Fruit fly (Drosophila melanogaster) whole organism, embryonic: ENCODE results near the gene slmb.

Experiments
- Abd-B ChIP-seq: fragments of 200-800 bp; sonication (Bioruptor generic); optimal IDR thresholded peaks from 2 replicates; lab custom pipeline; 2018; ENCODE audit warnings: missing biosample characterization, mild to moderate bottlenecking, missing genetic modification characterization, moderate library complexity
- CG10147 ChIP-seq: fragments of 200-800 bp; sonication (Bioruptor generic); optimal IDR thresholded peaks from 2 replicates; lab custom pipeline; 2019; ENCODE audit warnings: missing biosample characterization, mild to moderate bottlenecking, missing genetic modification characterization, moderate library complexity
- CG10654 ChIP-seq: fragments of 200-800 bp; sonication (Bioruptor generic); optimal IDR thresholded peaks from 2 replicates; lab custom pipeline; 2016; ENCODE audit warnings: missing biosample characterization, missing genetic modification characterization
- CG11398 ChIP-seq: fragments of 200-800 bp; sonication (Bioruptor generic); optimal IDR thresholded peaks from 2 replicates; lab custom pipeline; 2016; ENCODE audit warnings: missing biosample characterization, missing genetic modification characterization
- CG12155 ChIP-seq: fragments of 200-800 bp; sonication (Bioruptor generic); optimal IDR thresholded peaks from 3 replicates; lab custom pipeline; 2016; ENCODE audit warnings: missing biosample characterization, missing genetic modification characterization
- CG13296 ChIP-seq: fragments of 200-800 bp; sonication (Bioruptor generic); optimal IDR thresholded peaks from 3 replicates; lab custom pipeline; 2018; ENCODE audit warnings: missing biosample characterization, mild to moderate bottlenecking, missing genetic modification characterization
- CG15696 ChIP-seq: fragments of 200-800 bp; sonication (Bioruptor generic); optimal IDR thresholded peaks from 2 replicates; lab custom pipeline; 2019; ENCODE audit warnings: missing biosample characterization, mild to moderate bottlenecking, missing genetic modification characterization, moderate library complexity
- CG17568 ChIP-seq: fragments of 200-800 bp; sonication (Bioruptor generic); optimal IDR thresholded peaks from 2 replicates; lab custom pipeline; 2018; ENCODE audit warnings: missing biosample characterization, mild to moderate bottlenecking, missing genetic modification characterization, moderate library complexity
- CG17612 ChIP-seq: fragments of 200-800 bp; sonication (Bioruptor generic); IDR thresholded peaks from 2 replicates; pipeline ENCODE4 v1.3.6; 2022; ENCODE audit warnings: missing biosample characterization, missing genetic modification characterization
- CG18619 ChIP-seq: fragments of 200-800 bp; sonication (Bioruptor generic); optimal IDR thresholded peaks from 3 replicates; lab custom pipeline; 2017; ENCODE audit warnings: missing biosample characterization, mild to moderate bottlenecking, missing genetic modification characterization
- CG2129 ChIP-seq: fragments of 200-800 bp; sonication (Bioruptor generic); IDR thresholded peaks from 2 replicates; pipeline ENCODE4 v1.3.6; 2022; ENCODE audit warnings: missing biosample characterization, missing genetic modification characterization; ENCODE audit not compliant: partially characterized antibody
- CG2199 ChIP-seq: fragments of 200-800 bp; sonication (Bioruptor generic); IDR thresholded peaks from 3 replicates; pipeline ENCODE4 v1.3.6; 2022; ENCODE audit warnings: missing biosample characterization, missing genetic modification characterization
- CG30431 ChIP-seq: fragments of 200-800 bp; sonication (Bioruptor generic); optimal IDR thresholded peaks from 2 replicates; lab custom pipeline; 2017; ENCODE audit warnings: missing biosample characterization, missing genetic modification characterization
- CG3281 ChIP-seq: fragments of 200-800 bp; sonication (Bioruptor generic); optimal IDR thresholded peaks from 3 replicates; lab custom pipeline; 2017; ENCODE audit warnings: missing biosample characterization, mild to moderate bottlenecking, missing genetic modification characterization
- CG3847 ChIP-seq: fragments of 200-800 bp; sonication (Bioruptor generic); IDR thresholded peaks from 2 replicates; pipeline ENCODE4 v1.3.6; 2022; ENCODE audit warnings: missing biosample characterization, missing genetic modification characterization
- CG4404 ChIP-seq: fragments of 200-800 bp; sonication (Bioruptor generic); IDR thresholded peaks from 2 replicates; pipeline ENCODE4 v1.3.6; 2022; ENCODE audit warnings: missing biosample characterization, missing genetic modification characterization
- CG8281 ChIP-seq: fragments of 200-800 bp; sonication (Bioruptor generic); optimal IDR thresholded peaks from 2 replicates; lab custom pipeline; 2018; ENCODE audit warnings: missing biosample characterization, mild to moderate bottlenecking, missing genetic modification characterization, moderate library complexity
- CG8290 ChIP-seq, 3 experiments: fragments of 200-800 bp; sonication (Bioruptor generic); optimal IDR thresholded peaks; 2 replicates each; lab custom pipeline; 2016 to 2019; ENCODE audit warnings: missing biosample characterization in 3 of 3, missing genetic modification characterization in 3 of 3, mild to moderate bottlenecking in 2 of 3, moderate library complexity in 1 of 3
- CG9215 ChIP-seq: fragments of 200-800 bp; sonication (Bioruptor generic); IDR thresholded peaks from 2 replicates; pipeline ENCODE4 v1.3.6; 2022; ENCODE audit warnings: missing biosample characterization, missing genetic modification characterization
- CG9727 ChIP-seq: fragments of 200-800 bp; sonication (Bioruptor generic); optimal IDR thresholded peaks from 3 replicates; lab custom pipeline; 2017; ENCODE audit warnings: missing biosample characterization, mild to moderate bottlenecking, missing genetic modification characterization
- CrebB ChIP-seq: fragments of 200-800 bp; sonication (Bioruptor generic); optimal IDR thresholded peaks from 3 replicates; lab custom pipeline; 2018; ENCODE audit warnings: missing biosample characterization, mild to moderate bottlenecking, missing genetic modification characterization
- Dbx ChIP-seq: fragments of 200-800 bp; sonication (Bioruptor generic); IDR thresholded peaks from 3 replicates; pipeline ENCODE4 v1.3.6; 2022; ENCODE audit warnings: missing biosample characterization, missing genetic modification characterization
- Dfd ChIP-seq, 2 experiments: fragments of >200 bp; optimal IDR thresholded peaks; 2 replicates each; lab custom pipeline; 2017; ENCODE audit warnings: missing biosample characterization in 2 of 2, missing genetic modification characterization in 2 of 2
- Dip3 ChIP-seq: fragments of 200-800 bp; sonication (Bioruptor generic); optimal IDR thresholded peaks from 3 replicates; lab custom pipeline; 2016; ENCODE audit warnings: missing biosample characterization, missing genetic modification characterization
- GATAe ChIP-seq: fragments of 200-800 bp; sonication (Bioruptor generic); conservative IDR thresholded peaks from 2 replicates; pipeline ENCODE4 v1.3.6; 2022; ENCODE audit warnings: missing biosample characterization, missing genetic modification characterization
- Hey ChIP-seq: fragments of 200-800 bp; sonication (Bioruptor generic); optimal IDR thresholded peaks from 3 replicates; lab custom pipeline; 2018; ENCODE audit warnings: missing biosample characterization, mild to moderate bottlenecking, missing genetic modification characterization
- Hr51 ChIP-seq, 2 experiments: fragments of 200-800 bp; sonication (Bioruptor generic); optimal IDR thresholded peaks; 2 replicates in 1 of 2; 3 replicates in 1 of 2; lab custom pipeline; 2016 to 2018; ENCODE audit warnings: missing biosample characterization in 2 of 2, missing genetic modification characterization in 2 of 2, mild to moderate bottlenecking in 1 of 2, moderate library complexity in 1 of 2
- MTF-1 ChIP-seq: fragments of 200-800 bp; sonication (Bioruptor generic); optimal IDR thresholded peaks from 2 replicates; lab custom pipeline; 2018; ENCODE audit warnings: missing biosample characterization, mild to moderate bottlenecking, missing genetic modification characterization, borderline replicate concordance
- Mes4 ChIP-seq: fragments of 200-800 bp; sonication (Bioruptor generic); optimal IDR thresholded peaks from 2 replicates; lab custom pipeline; 2016; ENCODE audit warnings: missing biosample characterization, missing genetic modification characterization
- Opbp ChIP-seq: fragments of 200-800 bp; sonication (Bioruptor generic); IDR thresholded peaks from 3 replicates; pipeline ENCODE4 v1.3.6; 2022; ENCODE audit warnings: missing biosample characterization, missing genetic modification characterization; ENCODE audit not compliant: partially characterized antibody
- ash1 ChIP-seq: fragments of 200-800 bp; sonication (Bioruptor generic); optimal IDR thresholded peaks from 2 replicates; lab custom pipeline; 2018; ENCODE audit warnings: missing biosample characterization, mild to moderate bottlenecking, missing genetic modification characterization
- cato ChIP-seq: fragments of 200-800 bp; sonication (Bioruptor generic); optimal IDR thresholded peaks from 2 replicates; lab custom pipeline; 2016; ENCODE audit warnings: missing biosample characterization, missing genetic modification characterization, borderline replicate concordance
- caup ChIP-seq: fragments of 200-800 bp; sonication (Bioruptor generic); optimal IDR thresholded peaks from 3 replicates; lab custom pipeline; 2017; ENCODE audit warnings: missing biosample characterization, mild to moderate bottlenecking, missing genetic modification characterization, moderate library complexity; ENCODE audit not compliant: severe bottlenecking
- chif ChIP-seq, 2 experiments: fragments of 200-800 bp; sonication (Bioruptor generic); optimal IDR thresholded peaks; 3 replicates each; lab custom pipeline; 2016; ENCODE audit warnings: missing biosample characterization in 2 of 2, missing genetic modification characterization in 2 of 2
- ci ChIP-seq: fragments of 200-800 bp; sonication (Bioruptor generic); IDR thresholded peaks from 3 replicates; pipeline ENCODE4 v1.3.6; 2022; ENCODE audit warnings: missing biosample characterization, missing genetic modification characterization
- emc ChIP-seq: fragments of 200-800 bp; sonication (Bioruptor generic); optimal IDR thresholded peaks from 2 replicates; lab custom pipeline; 2016; ENCODE audit warnings: missing biosample characterization, missing genetic modification characterization
- kni ChIP-seq: fragments of 200-800 bp; sonication (Bioruptor generic); optimal IDR thresholded peaks from 3 replicates; lab custom pipeline; 2017; ENCODE audit warnings: mild to moderate bottlenecking, missing biosample characterization, missing genetic modification reagents, missing genetic modification characterization
- lov ChIP-seq, 2 experiments: fragments of 200-800 bp in 1 of 2; fragments of >200 bp in 1 of 2; sonication (Bioruptor generic) in 1 of 2; IDR thresholded peaks in 1 of 2; optimal IDR thresholded peaks in 1 of 2; 2 replicates in 1 of 2; 3 replicates in 1 of 2; pipeline versions ENCODE4 v1.3.6 to Lab custom; 2017 to 2022; ENCODE audit warnings: missing biosample characterization in 1 of 2, missing genetic modification characterization in 1 of 2
- otp ChIP-seq: fragments of 200-800 bp; sonication (Bioruptor generic); IDR thresholded peaks from 3 replicates; pipeline ENCODE4, ENCODE4 v1.3.6; 2022; ENCODE audit warnings: missing biosample characterization, missing genetic modification characterization
- pnt ChIP-seq: fragments of 200-800 bp; sonication (Bioruptor generic); optimal IDR thresholded peaks from 3 replicates; lab custom pipeline; 2016; ENCODE audit warnings: missing biosample characterization, missing genetic modification characterization
- pzg ChIP-seq: fragments of 200-800 bp; sonication (Bioruptor generic); optimal IDR thresholded peaks from 3 replicates; lab custom pipeline; 2018; ENCODE audit warnings: missing biosample characterization, mild to moderate bottlenecking, missing genetic modification characterization, moderate library complexity
- sc ChIP-seq, 3 experiments: fragments of >200 bp in 2 of 3; fragments of 200-800 bp in 1 of 3; sonication (Bioruptor generic) in 1 of 3; optimal IDR thresholded peaks; 2 replicates in 2 of 3; 3 replicates in 1 of 3; lab custom pipeline; 2017; ENCODE audit warnings: mild to moderate bottlenecking in 1 of 3, missing biosample characterization in 1 of 3, missing genetic modification characterization in 1 of 3, missing genetic modification reagents in 1 of 3
- schlank ChIP-seq: fragments of 200-800 bp; sonication (Bioruptor generic); optimal IDR thresholded peaks from 2 replicates; lab custom pipeline; 2018; ENCODE audit warnings: missing biosample characterization, mild to moderate bottlenecking, missing genetic modification characterization
- scrt ChIP-seq: fragments of 200-800 bp; sonication (Bioruptor generic); optimal IDR thresholded peaks from 2 replicates; lab custom pipeline; 2018; ENCODE audit warnings: missing biosample characterization, mild to moderate bottlenecking, missing genetic modification characterization, moderate library complexity
- so ChIP-seq: fragments of 200-800 bp; sonication (Bioruptor generic); IDR thresholded peaks from 3 replicates; pipeline ENCODE4 v1.3.6; 2022; ENCODE audit warnings: missing biosample characterization, missing genetic modification characterization
- stc ChIP-seq: fragments of 200-800 bp; sonication (Bioruptor generic); IDR thresholded peaks from 2 replicates; pipeline ENCODE4 v1.3.6; 2022; ENCODE audit warnings: missing biosample characterization, missing genetic modification characterization
- ttk ChIP-seq: fragments of 200-800 bp; sonication (Bioruptor generic); IDR thresholded peaks from 2 replicates; pipeline ENCODE4 v2.1.2; 2022; ENCODE audit warnings: missing biosample characterization, missing genetic modification characterization
- zen ChIP-seq: fragments of 200-800 bp; sonication (Bioruptor generic); optimal IDR thresholded peaks from 3 replicates; lab custom pipeline; 2018; ENCODE audit warnings: missing biosample characterization, mild to moderate bottlenecking, missing genetic modification characterization, moderate library complexity

slmb gene

DNA sequence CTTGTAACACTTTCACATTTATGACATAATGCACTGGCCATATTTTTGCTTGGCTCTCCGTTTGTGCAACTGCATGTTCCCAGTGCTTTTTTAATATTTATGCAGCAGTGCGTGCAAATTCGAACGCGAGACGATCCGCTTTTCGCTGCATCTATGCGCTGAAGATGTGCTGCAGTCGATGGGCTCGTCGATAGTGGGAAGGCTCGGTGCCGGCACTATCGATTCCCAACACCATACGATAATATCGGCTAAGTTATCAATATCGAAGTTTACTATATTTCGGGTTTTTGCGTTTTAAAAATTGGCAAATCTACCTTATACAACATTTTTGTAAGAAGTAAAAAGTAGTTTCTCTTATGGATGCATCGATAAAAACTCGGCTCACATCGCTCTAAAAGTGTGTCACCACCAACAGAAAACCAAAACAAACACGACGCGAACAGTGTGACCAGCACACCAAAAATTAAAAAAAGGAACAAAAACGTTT is 29.6 kb downstream of the slmb start, which contains the start of gene RhoGAP93B (continued):
- TF ChIP-seq chif (GFP tag; optimal IDR thresholded peaks at IDR 0.05; lab: Kevin White, UChicago) (peak; percentile 73 to 76), otp (GFP tag; lab: Robert Waterston, UW) (peak; percentile 90), CG8290 (GFP tag; optimal IDR thresholded peaks at IDR 0.05; lab: Kevin White, UChicago) (peak; percentile 76), CG8290 (tag; optimal IDR thresholded peaks at IDR 0.05; lab: Kevin White, UChicago) (peak in 1 of 2 experiments; percentile 13), CG17612 (GFP tag; lab: Robert Waterston, UW) (peak; percentile 78), kni (GFP tag; lab: Kevin White, UChicago) (peak; percentile 72), CG12155 (GFP tag; lab: Kevin White, UChicago) (peak; percentile 79), Abd-B (GFP tag; lab: Kevin White, UChicago) (peak; percentile 86), stc (GFP tag; lab: Robert Waterston, UW) (peak; percentile 87), so (GFP tag; lab: Robert Waterston, UW) (peak; percentile 94), ci (GFP tag; lab: Robert Waterston, UW) (peak; percentile 88), CG11398 (GFP tag; lab: Kevin White, UChicago) (peak; percentile 83), ttk (peak; percentile 89), CG2199 (GFP tag; lab: Robert Waterston, UW) (peak; percentile 88; the same call in 2 of the 3 replicates), pzg (GFP tag; lab: Kevin White, UChicago) (peak; percentile 94), Opbp (GFP tag; lab: Robert Waterston, UW) (peak; percentile 99), CG10654 (peak; percentile 82), CG15696 (peak; percentile 90), GATAe (GFP tag; lab: Robert Waterston, UW) (peak; percentile 73; the same call in 1 of the 2 replicates), Hey (tag; lab: Kevin White, UChicago) (peak; percentile 2), CrebB (tag; lab: Kevin White, UChicago) (peak; percentile 56), CG10147 (GFP tag; lab: Kevin White, UChicago) (peak; percentile 86), scrt (GFP tag; lab: Kevin White, UChicago) (no peak), CG30431 (peak; percentile 39), Dip3 (GFP tag; lab: Kevin White, UChicago) (peak; percentile 92), sc (optimal IDR thresholded peaks at IDR 0.05; lab: Kevin White, UChicago) (no peak), sc (GFP tag; optimal IDR thresholded peaks at IDR 0.05; lab: Kevin White, UChicago) (peak; percentile 28), pnt (GFP tag; lab: Kevin White, UChicago) (peak; percentile 74), ash1 (GFP tag; lab: Kevin White, UChicago) (no peak), CG18619 (peak; percentile 58), Mes4 (GFP tag; lab: Kevin White, UChicago) (peak; percentile 81), CG2129 (peak; percentile 100), CG13296 (GFP tag; lab: Kevin White, UChicago) (peak; percentile 64), CG8281 (tag; lab: Kevin White, UChicago) (peak; percentile 26), CG3281 (GFP tag; lab: Kevin White, UChicago) (peak; percentile 74), CG9727 (peak; percentile 90), CG9215 (GFP tag; lab: Robert Waterston, UW) (peak; percentile 90), zen (tag; lab: Kevin White, UChicago) (peak; percentile 86), cato (peak; percentile 63), emc (GFP tag; lab: Kevin White, UChicago) (peak; percentile 84), caup (GFP tag; lab: Kevin White, UChicago) (peak; percentile 85), CG3847 (GFP tag; lab: Robert Waterston, UW) (peak; percentile 92), Dbx (GFP tag; lab: Robert Waterston, UW) (peak; percentile 97), lov (optimal IDR thresholded peaks at IDR 0.05; lab: Kevin White, UChicago) (no peak), lov (GFP tag; IDR thresholded peaks at IDR 0.05; lab: Robert Waterston, UW) (peak; percentile 78; the same call in 1 of the 3 replicates), Dfd (GFP tag; optimal IDR thresholded peaks at IDR 0.05; lab: Kevin White, UChicago) (no peak), Hr51 (GFP tag; optimal IDR thresholded peaks at IDR 0.05; lab: Kevin White, UChicago) (peak; percentile 75 to 89), MTF-1 (GFP tag; lab: Kevin White, UChicago) (peak; percentile 64), CG4404 (GFP tag; lab: Robert Waterston, UW) (peak; percentile 94), schlank (tag; lab: Kevin White, UChicago) (no peak), CG17568 (GFP tag; lab: Kevin White, UChicago) (no peak)
